Worm (Caenorhabditis elegans): Measurements from ENCODE around the gene C16C8.4.

The C16C8.4 gene

DNA sequence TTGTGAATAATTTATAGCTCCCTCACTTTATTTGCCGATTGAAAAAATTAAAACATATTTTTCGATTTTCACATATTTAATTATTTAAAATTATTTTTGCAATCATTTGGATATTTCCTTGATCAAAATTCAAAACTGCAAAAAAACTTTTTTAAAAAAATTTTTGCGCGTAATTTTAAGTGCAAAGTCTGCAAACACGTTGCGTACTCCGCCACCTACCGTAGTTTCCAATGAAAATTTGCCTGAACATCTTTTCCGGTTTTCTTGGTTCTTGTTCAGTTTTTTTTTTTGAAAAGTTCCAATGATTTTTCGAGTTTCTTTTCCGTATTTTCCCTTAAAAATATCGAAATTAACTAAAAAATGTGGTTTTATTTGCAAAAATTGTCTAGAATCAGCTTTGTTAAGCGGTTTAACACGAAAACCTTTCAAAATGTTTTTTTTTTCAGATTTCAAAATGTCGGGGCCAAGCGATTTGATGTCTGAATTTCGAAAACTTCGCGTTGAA, 4.6 kb upstream of the C16C8.4 start, which contains the start of gene C16C8.25:
Gene C16C8.25, plus strand, starts transcription at position 455 of the 505 bp plus-strand sequence.
- no peak for TF ChIP-seq ceh-24 (tag; optimal IDR thresholded peaks at IDR 0.05)

DNA sequence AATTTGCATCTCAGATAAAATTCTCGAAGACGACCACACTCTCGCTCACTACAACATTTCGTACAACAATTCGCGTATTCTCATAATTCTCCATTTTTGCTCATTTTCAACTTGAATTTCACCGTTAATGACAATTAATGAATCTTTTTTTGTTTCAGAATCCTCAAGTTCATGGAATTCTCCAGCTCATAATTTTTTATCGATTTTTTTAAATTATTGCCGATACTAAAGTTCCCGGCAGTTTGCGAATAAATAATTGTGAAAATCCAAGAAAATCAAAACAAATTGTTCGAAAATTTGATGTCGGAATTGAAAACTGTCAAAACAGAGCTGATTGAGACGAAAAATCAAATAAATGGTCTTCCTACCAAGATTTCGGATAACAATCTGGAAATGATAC, 3.7 kb upstream of the C16C8.4 start, which contains the start of gene C16C8.21:
Gene C16C8.21, plus strand, starts transcription at position 301 of the 400 bp plus-strand sequence.
- TF ChIP-seq lim-6 (tag; optimal IDR thresholded peaks at IDR 0.05) (no peak), ceh-18 (tag; optimal IDR thresholded peaks at IDR 0.05) (no peak), hlh-13 (GFP tag; optimal IDR thresholded peaks at IDR 0.05) (no peak), unc-42 (tag; optimal IDR thresholded peaks at IDR 0.05) (no peak), sox-4 (tag; optimal IDR thresholded peaks at IDR 0.05) (no peak), ceh-34 (tag; optimal IDR thresholded peaks at IDR 0.05) (no peak), dmd-4 (tag; optimal IDR thresholded peaks at IDR 0.05; ENCODE audit: borderline replicate concordance) (no peak), ceh-6 (GFP tag; optimal IDR thresholded peaks at IDR 0.05) (no peak), ceh-31 (tag; optimal IDR thresholded peaks at IDR 0.05) (no peak), pax-1 (tag; optimal IDR thresholded peaks at IDR 0.05) (no peak), ama-1 (optimal IDR thresholded peaks at IDR 0.05) (no peak), che-1 (tag; optimal IDR thresholded peaks at IDR 0.05) (no peak), elt-4 (tag; optimal IDR thresholded peaks at IDR 0.05) (no peak)

DNA sequence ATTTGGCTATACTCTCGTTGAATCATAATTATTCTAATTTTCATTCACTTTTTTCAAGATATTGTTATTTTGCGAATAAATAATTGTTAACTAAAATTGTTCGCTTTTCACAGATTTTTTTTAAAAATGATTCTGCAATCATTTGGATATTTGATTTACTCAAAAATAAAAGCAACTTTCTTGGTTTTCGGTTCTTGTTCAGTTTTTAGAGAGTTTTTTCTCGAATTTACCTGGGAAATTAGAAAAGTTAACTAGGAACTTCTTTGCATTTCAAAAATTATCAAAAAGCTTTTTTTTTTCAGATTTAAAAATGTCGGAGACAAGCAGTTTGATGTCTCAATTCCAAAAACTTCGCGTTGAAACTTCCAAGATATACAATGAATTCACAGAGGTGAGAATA, 2.5 kb upstream of the C16C8.4 start, which contains the start of the genes C16C8.20 and gldi-6:
Gene C16C8.20, plus strand, starts transcription at position 301 of the 400 bp plus-strand sequence.
Gene gldi-6, plus strand, starts transcription at position 301 of the 400 bp plus-strand sequence.
- TF ChIP-seq K02D7.2 (tag; optimal IDR thresholded peaks at IDR 0.05), result no peak
- no peak for TF ChIP-seq elt-4 (tag; optimal IDR thresholded peaks at IDR 0.05)
- no peak for TF ChIP-seq ceh-6 (GFP tag; optimal IDR thresholded peaks at IDR 0.05)
- no peak for TF ChIP-seq ets-4 (tag; optimal IDR thresholded peaks at IDR 0.05)
- TF ChIP-seq hlh-13 (GFP tag; optimal IDR thresholded peaks at IDR 0.05), result no peak
- TF ChIP-seq eyg-1 (tag; optimal IDR thresholded peaks at IDR 0.05), result no peak

DNA sequence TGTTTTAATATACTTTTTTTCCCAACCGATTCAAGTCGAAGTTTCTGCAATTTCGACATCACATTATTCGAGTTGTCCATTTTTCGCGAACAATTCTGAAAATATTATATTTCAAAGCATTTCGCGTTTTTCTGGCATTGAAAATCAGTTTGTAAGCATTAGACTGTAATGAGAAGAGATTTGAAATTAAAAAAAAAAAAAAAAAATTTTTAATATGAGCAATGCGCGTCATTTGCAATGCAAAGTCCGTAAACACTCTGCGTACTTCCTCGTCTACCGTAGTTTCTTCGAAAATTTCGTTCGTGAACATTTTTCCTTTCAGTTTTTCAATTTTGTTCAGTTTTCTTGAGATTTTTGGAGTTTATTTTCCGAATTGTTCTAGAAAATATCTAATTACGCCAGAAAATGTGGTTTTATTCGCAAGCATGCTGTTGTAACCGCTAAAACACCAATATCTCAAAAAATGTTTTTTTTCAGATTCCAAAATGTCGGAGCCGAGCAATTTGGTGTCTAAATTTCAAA, 1.2 kb upstream of the C16C8.4 start, which contains the start of the genes C16C8.5 and C16C8.16:
Gene C16C8.5, minus strand, starts transcription at position 101 of the 522 bp plus-strand sequence.
Gene C16C8.16, plus strand, starts transcription at position 472 of the 522 bp plus-strand sequence.
- TF ChIP-seq nfya-1 (tag; optimal IDR thresholded peaks at IDR 0.05) (no peak), pros-1 (tag; optimal IDR thresholded peaks at IDR 0.05) (no peak)

DNA sequence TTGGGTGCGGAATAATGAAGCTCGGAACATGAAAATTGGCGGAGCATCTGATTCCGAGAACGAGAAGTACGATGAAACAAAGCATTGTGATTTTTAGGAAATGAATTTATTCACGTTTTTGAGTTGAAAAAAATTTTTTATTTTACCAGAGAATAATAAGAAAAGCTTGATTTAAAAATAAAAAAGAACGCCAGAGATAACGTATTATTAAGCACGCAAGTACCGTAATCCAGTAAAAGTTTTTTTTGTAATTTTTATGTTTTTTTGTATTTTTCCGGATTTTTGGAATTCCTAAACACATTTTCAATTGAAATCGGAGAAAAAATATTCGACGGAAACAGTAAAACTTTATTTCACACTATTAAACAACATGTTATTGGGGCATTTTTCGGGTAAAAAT, 1.0 kb downstream of the C16C8.4 start, which contains the start of gene C16C8.22:
Gene C16C8.22, minus strand, starts transcription at position 101 of the 400 bp plus-strand sequence.
- no peak for TF ChIP-seq ceh-22 (tag; optimal IDR thresholded peaks at IDR 0.05)
- TF ChIP-seq syd-9 (tag; optimal IDR thresholded peaks at IDR 0.05), result no peak
- TF ChIP-seq hlh-8 (tag; optimal IDR thresholded peaks at IDR 0.05), result no peak
- TF ChIP-seq ref-2 (tag; optimal IDR thresholded peaks at IDR 0.05), result no peak
- TF ChIP-seq lim-6 (tag; optimal IDR thresholded peaks at IDR 0.05), result no peak
- no peak for TF ChIP-seq sdc-2 (tag; optimal IDR thresholded peaks at IDR 0.05)
- TF ChIP-seq tbx-2 (tag; optimal IDR thresholded peaks at IDR 0.05), result no peak
- TF ChIP-seq ttx-3 (tag; optimal IDR thresholded peaks at IDR 0.05), result no peak
- no peak for TF ChIP-seq ets-4 (tag; optimal IDR thresholded peaks at IDR 0.05)
- no peak for TF ChIP-seq fkh-10 (GFP tag; optimal IDR thresholded peaks at IDR 0.05)
- TF ChIP-seq pros-1 (tag; optimal IDR thresholded peaks at IDR 0.05), result no peak
- TF ChIP-seq unc-55 (GFP tag; optimal IDR thresholded peaks at IDR 0.05), result no peak
- no peak for TF ChIP-seq hlh-30 (tag; optimal IDR thresholded peaks at IDR 0.05; ENCODE audit: insufficient read depth)
- TF ChIP-seq che-1 (tag; optimal IDR thresholded peaks at IDR 0.05), result no peak
- TF ChIP-seq ceh-45 (GFP tag; IDR thresholded peaks at IDR 0.05), result no peak
- no peak for TF ChIP-seq pha-2 (tag; optimal IDR thresholded peaks at IDR 0.05)

DNA sequence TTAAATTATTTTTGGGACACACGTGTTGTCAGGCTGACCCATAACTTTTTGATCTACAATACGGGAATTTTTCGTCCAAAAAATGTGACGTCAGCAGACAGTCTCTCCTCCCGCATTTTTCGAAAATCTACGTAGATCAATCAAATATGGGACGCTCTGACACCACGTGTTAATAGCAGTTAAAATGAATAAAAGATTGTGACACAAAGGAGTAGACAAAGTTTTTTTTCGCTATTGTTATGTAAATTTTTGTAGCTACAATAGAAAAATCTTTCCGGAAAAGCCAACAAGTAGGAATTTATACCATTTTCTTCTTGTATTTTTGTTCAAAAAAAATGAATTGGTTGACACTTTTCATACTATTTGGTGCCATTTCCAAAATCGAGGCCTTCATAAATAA, 2.8 kb downstream of the C16C8.4 start, which contains the start of gene C16C8.27:
Gene C16C8.27, plus strand, starts transcription at position 301 of the 400 bp plus-strand sequence.
- no peak for TF ChIP-seq pat-9 (tag; optimal IDR thresholded peaks at IDR 0.05)
- no peak for TF ChIP-seq unc-3 (GFP tag; conservative IDR thresholded peaks at IDR 0.05)
- TF ChIP-seq unc-3 (tag; optimal IDR thresholded peaks at IDR 0.05), result no peak
- no peak for TF ChIP-seq pros-1 (tag; optimal IDR thresholded peaks at IDR 0.05)
- no peak for TF ChIP-seq ceh-30 (tag; optimal IDR thresholded peaks at IDR 0.05)
- no peak for TF ChIP-seq ceh-31 (tag; optimal IDR thresholded peaks at IDR 0.05)
- no peak for TF ChIP-seq Y22D7AL.16 (tag; optimal IDR thresholded peaks at IDR 0.05)
- TF ChIP-seq C08G9.2 (tag; optimal IDR thresholded peaks at IDR 0.05), result no peak
- no peak for TF ChIP-seq rnt-1 (tag; optimal IDR thresholded peaks at IDR 0.05)

Data from whole organism, late embryonic.